Fruit fly (Drosophila melanogaster) whole organism, adult: ENCODE measurements around the gene Taf10b.

Source experiments
- CG11617 ChIP-seq: fragments of 200-800 bp; sonication (Bioruptor generic); optimal IDR thresholded peaks from 2 replicates; lab custom pipeline; 2017; ENCODE audit warnings: mild to moderate bottlenecking, missing biosample characterization, missing genetic modification reagents, missing genetic modification characterization
- CG12768 ChIP-seq: fragments of 200-800 bp; sonication (Bioruptor generic); optimal IDR thresholded peaks from 2 replicates; lab custom pipeline; 2017; ENCODE audit warnings: missing biosample characterization, missing genetic modification characterization, mild to moderate bottlenecking, moderate library complexity, missing genetic modification reagents
- CG14711 ChIP-seq: fragments of 200-800 bp; sonication (Bioruptor generic); optimal IDR thresholded peaks from 2 replicates; lab custom pipeline; 2018; ENCODE audit warnings: missing biosample characterization, mild to moderate bottlenecking, missing genetic modification characterization, moderate library complexity
- CG1620 ChIP-seq: fragments of 200-800 bp; sonication (Bioruptor generic); optimal IDR thresholded peaks from 2 replicates; lab custom pipeline; 2016; ENCODE audit warnings: missing biosample characterization, missing genetic modification characterization
- CG33017 ChIP-seq: fragments of 200-800 bp; sonication (Bioruptor generic); optimal IDR thresholded peaks from 2 replicates; lab custom pipeline; 2018; ENCODE audit warnings: missing biosample characterization, mild to moderate bottlenecking, missing genetic modification characterization, moderate library complexity
- CG5204 ChIP-seq: fragments of 200-800 bp; sonication (Bioruptor generic); optimal IDR thresholded peaks from 2 replicates; lab custom pipeline; 2016; ENCODE audit warnings: missing biosample characterization, missing genetic modification characterization
- CG7045 ChIP-seq: fragments of 200-800 bp; sonication (Bioruptor generic); optimal IDR thresholded peaks from 2 replicates; lab custom pipeline; 2017; ENCODE audit warnings: missing biosample characterization, mild to moderate bottlenecking, missing genetic modification characterization
- CG7101 ChIP-seq: fragments of 200-800 bp; sonication (Bioruptor generic); optimal IDR thresholded peaks from 2 replicates; lab custom pipeline; 2018; ENCODE audit warnings: missing biosample characterization, mild to moderate bottlenecking, missing genetic modification characterization, moderate library complexity
- Clk ChIP-seq: fragments of 200-800 bp; sonication (Bioruptor generic); optimal IDR thresholded peaks from 2 replicates; lab custom pipeline; 2017; ENCODE audit warnings: missing biosample characterization, missing genetic modification characterization
- Crg-1 ChIP-seq: fragments of 200-800 bp; sonication (Bioruptor generic); optimal IDR thresholded peaks from 2 replicates; lab custom pipeline; 2016; ENCODE audit warnings: missing biosample characterization, missing genetic modification characterization
- Hr96 ChIP-seq: fragments of 200-800 bp; sonication (Bioruptor generic); optimal IDR thresholded peaks from 2 replicates; lab custom pipeline; 2016; ENCODE audit warnings: missing biosample characterization, missing genetic modification characterization
- Mnt ChIP-seq: fragments of 200-800 bp; sonication (Bioruptor generic); optimal IDR thresholded peaks from 2 replicates; lab custom pipeline; 2016; ENCODE audit warnings: missing biosample characterization, mild to moderate bottlenecking, missing genetic modification characterization
- bab1 ChIP-seq: fragments of 200-800 bp; sonication (Bioruptor generic); optimal IDR thresholded peaks from 3 replicates; lab custom pipeline; 2019; ENCODE audit warnings: missing biosample characterization, mild to moderate bottlenecking, missing genetic modification characterization, moderate library complexity
- cic ChIP-seq: fragments of 200-800 bp; sonication (Bioruptor generic); optimal IDR thresholded peaks from 2 replicates; lab custom pipeline; 2017; ENCODE audit warnings: missing biosample characterization, mild to moderate bottlenecking, missing genetic modification characterization, moderate library complexity
- cnc ChIP-seq, 2 experiments: fragments of >200 bp; optimal IDR thresholded peaks; 2 replicates each; lab custom pipeline; 2017
- kay ChIP-seq: fragments of 200-800 bp; sonication (Bioruptor generic); peaks from one replicate; lab custom pipeline; 2016; ENCODE audit warnings: missing biosample characterization, missing genetic modification characterization, borderline replicate concordance
- ovo ChIP-seq: fragments of 200-800 bp; sonication (Bioruptor generic); optimal IDR thresholded peaks from 2 replicates; lab custom pipeline; 2016; ENCODE audit warnings: missing biosample characterization, missing genetic modification characterization
- pad ChIP-seq: fragments of 200-800 bp; sonication (Bioruptor generic); optimal IDR thresholded peaks from 3 replicates; lab custom pipeline; 2017; ENCODE audit warnings: missing biosample characterization, missing genetic modification characterization, mild to moderate bottlenecking, moderate library complexity, missing genetic modification reagents
- tj ChIP-seq: fragments of 200-800 bp; sonication (Bioruptor generic); optimal IDR thresholded peaks from 3 replicates; lab custom pipeline; 2017; ENCODE audit warnings: missing biosample characterization, mild to moderate bottlenecking, missing genetic modification characterization, moderate library complexity
- toe ChIP-seq: fragments of 200-800 bp; sonication (Bioruptor generic); optimal IDR thresholded peaks from 2 replicates; lab custom pipeline; 2016; ENCODE audit warnings: missing biosample characterization, missing genetic modification characterization

The Taf10b gene

dm6 chr2L:2731370-2732138 is 36.1 kb downstream of the Taf10b start:
- TF ChIP-seq toe (GFP tag; lab: Kevin White, UChicago) (peak; percentile 47), CG14711 (tag; lab: Kevin White, UChicago) (peak; percentile 49), CG7101 (tag; lab: Kevin White, UChicago) (peak; percentile 54), kay (peak; percentile 59), ovo (GFP tag; lab: Kevin White, UChicago) (no peak), Mnt (GFP tag; lab: Kevin White, UChicago) (no peak), CG12768 (GFP tag; lab: Kevin White, UChicago) (no peak), CG11617 (peak; percentile 45), CG33017 (tag; lab: Kevin White, UChicago) (peak; percentile 23), Crg-1 (GFP tag; lab: Kevin White, UChicago) (no peak), CG5204 (peak; percentile 43), cnc (optimal IDR thresholded peaks at IDR 0.05; lab: Kevin White, UChicago) (no peak), CG1620 (GFP tag; lab: Kevin White, UChicago) (peak; percentile 17), CG7045 (GFP tag; lab: Kevin White, UChicago) (peak; percentile 43)

DNA sequence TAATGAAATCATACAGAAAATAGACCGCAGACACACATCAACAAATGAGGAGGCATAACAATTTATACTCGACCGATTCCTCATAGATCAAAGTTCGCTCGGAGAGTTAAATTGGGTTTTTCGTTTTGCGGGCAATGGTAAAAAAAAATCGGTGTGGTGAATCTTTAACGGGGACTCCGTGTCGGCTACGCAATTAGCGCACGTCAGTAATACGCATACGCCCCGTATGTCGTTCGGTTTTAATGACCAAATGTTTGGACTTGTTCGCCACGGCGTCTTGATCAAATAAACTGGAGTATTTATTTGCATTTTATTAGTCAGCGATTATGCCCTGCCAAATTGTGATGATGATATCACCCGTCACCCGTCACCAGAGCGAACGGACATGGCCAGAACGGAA is 36.9 kb downstream of the Taf10b start:
- no peak for TF ChIP-seq toe (GFP tag; lab: Kevin White, UChicago)
- no peak for TF ChIP-seq Mnt (GFP tag; lab: Kevin White, UChicago)
- no peak for TF ChIP-seq CG7101 (tag; lab: Kevin White, UChicago)
- TF ChIP-seq Clk (GFP tag; lab: Kevin White, UChicago) = no peak
- TF ChIP-seq Hr96 (GFP tag; lab: Kevin White, UChicago) = no peak
- peak; percentile 73 for TF ChIP-seq kay
- TF ChIP-seq ovo (GFP tag; lab: Kevin White, UChicago) = no peak
- no peak for TF ChIP-seq CG33017 (tag; lab: Kevin White, UChicago)

dm6 chr2L:2729882-2730281 is 37.8 kb downstream of the Taf10b start:
- peak; percentile 75 for TF ChIP-seq tj (GFP tag; lab: Kevin White, UChicago)
- no peak for TF ChIP-seq Clk (GFP tag; lab: Kevin White, UChicago)
- peak; percentile 72 for TF ChIP-seq CG33017 (tag; lab: Kevin White, UChicago)
- peak; percentile 9 for TF ChIP-seq Hr96 (GFP tag; lab: Kevin White, UChicago)
- peak; percentile 12 for TF ChIP-seq pad (GFP tag; lab: Kevin White, UChicago)
- peak; percentile 14 for TF ChIP-seq CG11617
- no peak for TF ChIP-seq CG5204
- no peak for TF ChIP-seq ovo (GFP tag; lab: Kevin White, UChicago)
- TF ChIP-seq Crg-1 (GFP tag; lab: Kevin White, UChicago) = peak; percentile 5
- no peak for TF ChIP-seq cnc (optimal IDR thresholded peaks at IDR 0.05; lab: Kevin White, UChicago)
- peak; percentile 42 for TF ChIP-seq CG7101 (tag; lab: Kevin White, UChicago)
- peak; percentile 9 for TF ChIP-seq kay
- no peak for TF ChIP-seq CG1620 (GFP tag; lab: Kevin White, UChicago)
- no peak for TF ChIP-seq toe (GFP tag; lab: Kevin White, UChicago)
- peak; percentile 26 for TF ChIP-seq bab1
- TF ChIP-seq CG12768 (GFP tag; lab: Kevin White, UChicago) = peak; percentile 59
- TF ChIP-seq CG7045 (GFP tag; lab: Kevin White, UChicago) = peak; percentile 44
- TF ChIP-seq cic (GFP tag; lab: Kevin White, UChicago) = peak; percentile 50
- peak; percentile 63 for TF ChIP-seq Mnt (GFP tag; lab: Kevin White, UChicago)
- TF ChIP-seq CG14711 (tag; lab: Kevin White, UChicago) = peak; percentile 54

- TF ChIP-seq Crg-1 (GFP tag; lab: Kevin White, UChicago) (no peak), Hr96 (GFP tag; lab: Kevin White, UChicago) (no peak), tj (GFP tag; lab: Kevin White, UChicago) (peak; percentile 62), ovo (GFP tag; lab: Kevin White, UChicago) (no peak), CG5204 (no peak), CG14711 (tag; lab: Kevin White, UChicago) (peak; percentile 7), cnc (optimal IDR thresholded peaks at IDR 0.05; lab: Kevin White, UChicago) (no peak), CG11617 (no peak), CG12768 (GFP tag; lab: Kevin White, UChicago) (no peak), cic (GFP tag; lab: Kevin White, UChicago) (peak; percentile 80), Mnt (GFP tag; lab: Kevin White, UChicago) (no peak), toe (GFP tag; lab: Kevin White, UChicago) (no peak), CG1620 (GFP tag; lab: Kevin White, UChicago) (no peak), CG33017 (tag; lab: Kevin White, UChicago) (no peak), Clk (GFP tag; lab: Kevin White, UChicago) (no peak), kay (peak; percentile 66), pad (GFP tag; lab: Kevin White, UChicago) (no peak), CG7045 (GFP tag; lab: Kevin White, UChicago) (no peak), bab1 (no peak), CG7101 (tag; lab: Kevin White, UChicago) (no peak)
Measured at dm6 chr2L:2728577-2728976, 39.1 kb downstream of the Taf10b start.

dm6 chr2L:2727812-2728211 is 39.8 kb downstream of the Taf10b start:
- TF ChIP-seq CG12768 (GFP tag; lab: Kevin White, UChicago) (no peak), pad (GFP tag; lab: Kevin White, UChicago) (no peak), ovo (GFP tag; lab: Kevin White, UChicago) (no peak), toe (GFP tag; lab: Kevin White, UChicago) (no peak), CG7045 (GFP tag; lab: Kevin White, UChicago) (no peak), Crg-1 (GFP tag; lab: Kevin White, UChicago) (no peak), Clk (GFP tag; lab: Kevin White, UChicago) (no peak), CG33017 (tag; lab: Kevin White, UChicago) (no peak), cic (GFP tag; lab: Kevin White, UChicago) (no peak), CG11617 (no peak), cnc (optimal IDR thresholded peaks at IDR 0.05; lab: Kevin White, UChicago) (no peak), CG5204 (no peak), kay (no peak)
